Worm (Caenorhabditis elegans): Measurements from ENCODE around the gene ifb-2.

The ifb-2 gene

DNA sequence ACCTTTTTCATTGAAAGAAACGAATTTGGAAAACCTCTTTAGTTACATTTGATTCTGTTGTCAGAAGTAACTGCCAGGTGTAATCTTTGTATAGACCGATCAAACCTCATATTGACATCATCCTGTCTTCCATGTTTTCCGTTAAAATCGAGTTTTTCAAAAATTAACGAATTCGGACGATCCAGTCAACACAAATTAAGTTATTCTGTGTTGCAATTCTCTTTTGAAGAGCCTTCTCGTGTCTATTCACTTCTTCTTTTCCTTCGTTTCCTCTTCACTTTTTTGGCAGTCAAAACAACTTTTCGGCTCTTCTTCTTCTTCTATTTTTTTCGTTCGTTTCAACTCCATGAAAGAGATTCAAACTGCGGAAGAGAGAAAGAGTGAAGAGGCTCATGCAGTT is 41.8 kb upstream of the ifb-2 start:
- TF ChIP-seq elt-2 (tag; optimal IDR thresholded peaks at IDR 0.05) (no peak), lin-15B (tag; optimal IDR thresholded peaks at IDR 0.05) (no peak), tbx-2 (tag; optimal IDR thresholded peaks at IDR 0.05) (peak; percentile 42), ceh-8 (GFP tag; optimal IDR thresholded peaks at IDR 0.05) (no peak), alr-1 (tag; optimal IDR thresholded peaks at IDR 0.05; ENCODE audit: borderline replicate concordance) (no peak), nhr-28 (tag; optimal IDR thresholded peaks at IDR 0.05) (no peak), nhr-85 (tag) (no peak), nhr-71 (tag; optimal IDR thresholded peaks at IDR 0.05) (peak; percentile 4), ces-1 (GFP tag; optimal IDR thresholded peaks at IDR 0.05) (no peak), mef-2 (tag; optimal IDR thresholded peaks at IDR 0.05) (no peak), sox-4 (tag; optimal IDR thresholded peaks at IDR 0.05) (no peak), sptf-1 (tag; optimal IDR thresholded peaks at IDR 0.05) (no peak), hlh-4 (tag; optimal IDR thresholded peaks at IDR 0.05) (no peak), egl-27 (tag; optimal IDR thresholded peaks at IDR 0.05) (no peak), zip-4 (GFP tag; optimal IDR thresholded peaks at IDR 0.05) (no peak), pax-3 (tag; optimal IDR thresholded peaks at IDR 0.05) (no peak), nhr-12 (tag; optimal IDR thresholded peaks at IDR 0.05) (no peak), aly-2 (tag; optimal IDR thresholded peaks at IDR 0.05) (no peak), isw-1 (GFP tag; IDR thresholded peaks at IDR 0.05) (no peak), lin-14 (GFP tag; optimal IDR thresholded peaks at IDR 0.05) (peak; percentile 77), fkh-10 (GFP tag; optimal IDR thresholded peaks at IDR 0.05) (peak; percentile 90), zag-1 (tag; optimal IDR thresholded peaks at IDR 0.05) (no peak), unc-98 (GFP tag; IDR thresholded peaks at IDR 0.05) (no peak), pag-3 (tag; optimal IDR thresholded peaks at IDR 0.05; ENCODE audit: borderline replicate concordance, insufficient read depth) (no peak), efl-3 (GFP tag; optimal IDR thresholded peaks at IDR 0.05) (no peak), tlp-1 (tag; optimal IDR thresholded peaks at IDR 0.05) (no peak), C16A3.4 (tag; optimal IDR thresholded peaks at IDR 0.05) (no peak), fkh-8 (tag; optimal IDR thresholded peaks at IDR 0.05) (no peak), ceh-90 (tag; optimal IDR thresholded peaks at IDR 0.05) (no peak), nhr-90 (tag; optimal IDR thresholded peaks at IDR 0.05; ENCODE audit: poor library complexity) (no peak), fos-1 (tag; optimal IDR thresholded peaks at IDR 0.05) (no peak), nhr-20 (tag; optimal IDR thresholded peaks at IDR 0.05) (no peak), ama-1 (optimal IDR thresholded peaks at IDR 0.05) (no peak), ztf-4 (tag; optimal IDR thresholded peaks at IDR 0.05) (no peak), nhr-237 (tag; optimal IDR thresholded peaks at IDR 0.05) (no peak)

DNA sequence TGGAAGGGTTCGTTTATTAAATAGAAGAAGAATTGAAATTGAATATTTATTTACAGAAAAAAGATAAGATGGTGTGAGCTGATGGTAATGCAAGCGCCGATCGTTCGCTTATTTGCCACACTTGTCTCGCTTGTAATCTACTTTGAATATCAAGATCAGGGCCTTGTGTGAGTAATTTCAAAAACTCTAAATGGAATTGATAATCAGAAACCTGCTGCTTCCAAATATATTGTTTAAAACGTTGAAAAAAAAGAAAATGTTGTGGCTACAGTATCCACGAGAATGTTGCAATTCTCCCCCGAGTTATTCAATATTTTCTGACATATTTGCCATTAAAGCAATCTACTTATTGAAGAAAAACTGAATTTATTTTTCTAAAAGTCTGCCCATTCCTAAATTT is 39.2 kb upstream of the ifb-2 start:
- TF ChIP-seq fkh-4 (tag; optimal IDR thresholded peaks at IDR 0.05; ENCODE audit: borderline replicate concordance) = no peak
- TF ChIP-seq fkh-10 (GFP tag; optimal IDR thresholded peaks at IDR 0.05) = no peak
- TF ChIP-seq C34B4.2 (tag; optimal IDR thresholded peaks at IDR 0.05) = no peak
- TF ChIP-seq blmp-1 (tag; optimal IDR thresholded peaks at IDR 0.05) = no peak
- TF ChIP-seq efl-1 (optimal IDR thresholded peaks at IDR 0.05) = no peak
- TF ChIP-seq efl-1 (GFP tag; optimal IDR thresholded peaks at IDR 0.05 in 1 of 2) = peak in 1 of 2 experiments; percentile 81

DNA sequence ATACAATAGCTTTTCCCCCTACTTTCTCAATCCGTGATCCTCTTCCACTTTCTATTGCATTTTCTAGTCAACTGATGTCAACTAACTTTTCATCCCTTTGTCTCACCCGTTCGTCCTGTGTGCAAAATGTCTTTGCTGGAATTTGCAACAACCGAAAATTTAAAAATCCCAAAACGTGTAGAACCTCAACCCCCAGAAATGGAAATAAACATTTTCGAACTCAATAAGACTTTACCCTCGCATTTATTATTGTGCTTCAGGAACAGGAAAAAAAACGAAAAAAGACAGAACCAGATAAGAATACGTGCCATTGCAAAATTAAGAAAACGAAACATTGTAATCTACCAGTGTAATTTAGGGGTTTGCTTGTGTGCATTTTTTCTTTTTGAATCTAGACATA is 37.9 kb upstream of the ifb-2 start:
- peak; percentile 3 for TF ChIP-seq snu-23 (GFP tag; optimal IDR thresholded peaks at IDR 0.05)
- TF ChIP-seq lin-15B (tag; optimal IDR thresholded peaks at IDR 0.05) = no peak
- TF ChIP-seq sptf-1 (tag; optimal IDR thresholded peaks at IDR 0.05) = no peak
- no peak for TF ChIP-seq pqm-1 (tag; optimal IDR thresholded peaks at IDR 0.05)
- no peak for TF ChIP-seq C04F5.9 (tag; optimal IDR thresholded peaks at IDR 0.05)
- no peak for TF ChIP-seq nhr-11 (tag; optimal IDR thresholded peaks at IDR 0.05)
- TF ChIP-seq nhr-77 (tag; optimal IDR thresholded peaks at IDR 0.05) = no peak
- no peak for TF ChIP-seq lin-14 (GFP tag; optimal IDR thresholded peaks at IDR 0.05)

All from whole organism, L1 larva.